Fruit fly (Drosophila melanogaster): ENCODE results near the gene CG9692.

The CG9692 gene

DNA sequence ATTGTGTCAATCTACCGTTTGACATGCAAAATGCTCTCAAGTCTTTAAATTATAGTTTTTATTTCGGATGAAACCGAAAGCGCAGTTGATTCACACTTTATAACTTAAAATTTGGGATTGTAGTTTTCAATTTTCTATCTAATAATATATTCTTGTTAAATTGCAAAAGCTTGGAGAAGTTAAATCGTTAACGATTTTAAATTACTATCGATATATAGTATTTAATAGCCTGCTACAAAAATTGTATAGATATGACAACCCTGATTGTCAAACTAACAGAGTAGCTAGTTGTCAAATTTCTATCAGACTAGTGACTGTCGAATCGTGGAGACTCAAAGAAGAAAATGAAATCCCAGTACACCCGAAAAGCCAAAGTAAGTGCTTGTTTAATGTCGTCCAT is at the start of gene CG9692:
Gene CG9692, plus strand, starts transcription at position 301 of the 400 bp plus-strand sequence.
- TF ChIP-seq noc (tag; optimal IDR thresholded peaks at IDR 0.05), result no peak

DNA sequence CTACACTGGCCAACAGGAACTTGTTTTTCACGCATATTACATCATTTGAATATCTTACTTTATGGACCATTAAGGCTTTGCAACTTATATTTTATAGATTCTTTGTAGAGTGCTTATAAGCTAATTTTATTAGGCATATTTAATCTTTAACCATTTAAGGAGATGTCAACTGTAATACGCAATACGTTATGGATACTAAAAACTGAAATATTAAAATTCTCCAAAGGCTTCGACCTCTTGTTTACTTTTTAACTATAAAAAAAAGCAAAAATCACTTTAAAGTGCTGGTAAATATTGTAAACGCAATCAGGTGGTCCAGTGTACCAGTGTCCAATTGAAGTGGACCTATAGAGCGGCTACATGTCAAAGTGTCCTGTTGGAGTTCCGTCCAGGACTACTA is 47.8 kb upstream of the CG9692 start:
- TF ChIP-seq noc (tag; optimal IDR thresholded peaks at IDR 0.05), result peak; percentile 45

DNA sequence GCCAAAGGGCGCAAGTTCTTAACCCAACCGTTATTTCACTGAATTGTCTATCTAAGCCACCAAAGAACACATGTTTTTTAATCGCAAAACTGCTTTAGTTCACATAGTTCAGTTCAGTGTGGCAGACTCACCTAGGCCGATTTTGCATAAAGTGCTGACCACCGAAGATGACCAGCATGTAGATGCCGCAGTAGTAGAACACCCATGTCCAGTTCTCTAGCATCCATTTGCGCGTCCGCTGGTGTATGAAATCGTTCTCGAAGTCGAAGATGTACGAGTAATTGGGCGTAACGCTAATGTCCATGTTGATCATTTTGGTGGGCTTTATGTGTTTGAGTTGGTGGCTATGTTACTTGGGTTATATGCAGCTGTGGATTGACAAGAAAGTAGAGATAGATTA is 45.7 kb upstream of the CG9692 start:
- TF ChIP-seq noc (tag; optimal IDR thresholded peaks at IDR 0.05), result no peak

DNA sequence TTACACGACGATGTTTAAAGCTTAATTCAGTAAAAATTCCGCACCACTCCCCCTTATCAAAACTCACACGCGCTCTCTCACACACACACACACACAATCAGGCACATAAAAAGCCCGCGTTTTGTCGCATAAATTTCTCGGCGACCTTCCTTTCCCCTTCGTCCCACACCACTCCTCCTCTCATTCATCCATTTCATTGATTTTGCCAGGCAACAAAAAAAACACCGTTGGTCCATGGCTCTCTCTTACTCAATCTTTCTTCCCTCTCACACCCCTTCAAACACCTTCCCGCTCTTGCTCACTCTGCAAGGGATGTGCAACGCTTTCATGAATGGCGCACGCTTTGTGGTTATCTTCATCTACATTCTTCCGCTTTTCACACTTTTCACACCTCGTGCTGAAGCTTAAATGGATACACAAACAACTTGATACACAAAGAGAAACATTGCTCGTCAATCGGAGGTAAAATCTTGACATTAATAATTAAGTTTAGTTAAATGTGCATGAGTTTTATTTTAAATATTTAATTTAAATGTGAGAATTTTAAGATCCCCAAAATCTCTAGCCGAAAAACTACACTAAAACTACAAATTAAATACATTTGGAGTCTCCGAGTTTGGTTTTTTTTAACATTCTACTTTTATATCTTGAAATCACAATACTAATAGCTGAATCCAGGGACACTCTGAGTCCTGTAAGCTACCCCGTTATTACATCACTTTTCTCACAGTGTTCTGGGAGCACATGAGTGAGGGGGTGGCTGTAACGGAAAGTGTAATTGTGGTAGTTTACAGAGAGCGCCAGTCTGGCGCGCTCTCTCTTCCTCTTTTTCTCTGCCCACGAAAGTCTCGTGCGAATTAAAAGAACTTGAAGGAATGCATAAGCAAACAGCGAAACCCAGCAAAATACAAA is 44.6 kb upstream of the CG9692 start:
- TF ChIP-seq noc (tag; optimal IDR thresholded peaks at IDR 0.05), result peak; percentile 73

DNA sequence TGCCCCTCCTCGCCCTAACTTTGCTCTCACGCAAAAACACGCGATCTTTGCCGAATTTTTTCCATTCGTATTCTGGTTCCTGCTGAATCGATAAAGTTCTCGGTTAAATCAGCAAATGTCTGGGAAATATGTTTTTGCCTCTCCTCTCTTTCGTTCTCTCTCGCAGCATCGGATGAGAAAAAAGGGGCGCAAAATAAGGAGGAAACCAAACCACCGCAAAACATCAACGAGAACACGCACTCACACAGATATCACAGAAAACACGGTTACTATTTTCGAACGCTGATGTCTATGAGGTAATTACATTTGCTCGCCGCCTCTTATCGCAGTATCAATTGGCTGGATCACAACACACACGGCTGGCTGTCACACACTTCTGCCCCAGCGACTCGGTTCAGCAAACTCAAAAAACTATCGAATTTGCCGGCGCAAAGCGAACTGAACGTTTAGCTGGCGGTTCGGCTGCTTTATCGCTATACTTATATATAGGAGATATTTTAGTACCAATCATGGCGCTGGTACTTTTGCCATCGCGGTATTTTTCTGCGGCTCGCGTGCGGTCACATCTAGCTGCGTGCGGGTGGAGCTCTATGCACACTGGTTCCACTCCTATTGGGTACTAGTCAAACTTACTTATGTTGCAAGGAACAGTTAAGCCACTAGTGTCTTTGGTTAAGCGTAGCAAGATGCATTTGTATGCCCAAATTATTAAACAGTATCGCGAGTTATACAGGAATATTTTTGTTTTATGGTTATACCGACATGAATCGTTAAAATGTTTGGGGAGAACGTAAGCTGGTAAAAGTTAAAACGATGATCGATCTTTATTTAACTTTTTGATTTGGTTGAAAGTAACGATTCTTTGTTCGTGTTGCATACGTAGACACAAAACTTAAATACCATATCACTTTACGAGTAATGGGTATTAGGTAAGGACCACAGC is 43.3 kb upstream of the CG9692 start, which contains the start of gene Baldspot:
Gene Baldspot, minus strand, starts transcription at position 449 of the 943 bp plus-strand sequence.
- TF ChIP-seq noc (tag; optimal IDR thresholded peaks at IDR 0.05), result peak; percentile 60

DNA sequence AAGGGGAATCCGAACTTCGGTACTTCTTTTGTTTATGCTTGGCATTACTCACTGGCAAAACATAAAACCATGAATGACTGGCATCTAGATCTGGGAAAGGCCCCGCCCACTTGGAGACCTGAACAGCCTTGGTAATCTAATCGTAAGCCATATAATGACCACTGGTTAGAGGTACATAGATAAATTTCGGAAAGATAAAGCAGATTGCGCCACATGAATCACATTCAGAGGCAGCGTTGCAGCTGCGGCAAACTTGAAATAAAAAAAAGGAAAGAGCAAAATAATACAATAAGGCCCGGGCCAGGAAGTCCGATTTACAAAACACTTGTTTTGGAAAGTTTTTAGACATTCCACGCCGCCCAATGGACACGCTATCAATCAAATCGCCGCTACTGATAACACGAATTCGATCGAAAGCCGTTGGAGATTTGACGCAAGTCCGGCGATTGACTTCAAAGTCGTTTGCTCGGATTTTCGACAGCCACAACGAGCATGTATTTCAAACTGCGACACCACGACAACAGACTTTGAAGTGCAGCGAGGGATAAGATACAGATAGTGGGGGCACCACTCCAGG is 40.5 kb upstream of the CG9692 start:
- TF ChIP-seq noc (tag; optimal IDR thresholded peaks at IDR 0.05), result no peak

DNA sequence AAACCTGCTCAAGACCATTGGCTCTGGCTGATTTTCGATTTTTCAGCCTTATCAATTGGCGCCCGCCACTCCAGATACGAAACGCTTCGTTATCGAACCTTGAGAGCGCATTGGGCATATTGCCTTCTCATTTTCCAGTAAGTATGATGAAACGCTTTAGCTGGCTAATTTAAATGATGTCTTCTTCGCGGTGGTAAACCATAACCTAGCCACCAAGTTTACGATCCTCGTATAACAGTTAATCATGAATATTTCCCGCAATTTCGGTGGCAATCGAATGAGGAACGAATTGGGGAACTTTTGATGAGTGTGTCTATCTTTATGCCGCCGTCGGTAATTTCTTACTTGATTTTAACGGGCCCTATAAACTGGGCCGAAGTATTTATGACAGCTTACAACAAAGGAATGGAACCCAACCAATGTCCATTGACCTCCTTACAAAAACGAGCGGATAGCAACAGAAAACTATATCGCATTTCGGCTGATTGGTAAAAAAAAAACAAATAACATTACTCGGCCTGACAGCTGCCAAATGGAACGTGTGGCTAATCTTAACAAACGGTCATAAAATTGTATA is 38.3 kb upstream of the CG9692 start:
- no peak for TF ChIP-seq noc (tag; optimal IDR thresholded peaks at IDR 0.05)

DNA sequence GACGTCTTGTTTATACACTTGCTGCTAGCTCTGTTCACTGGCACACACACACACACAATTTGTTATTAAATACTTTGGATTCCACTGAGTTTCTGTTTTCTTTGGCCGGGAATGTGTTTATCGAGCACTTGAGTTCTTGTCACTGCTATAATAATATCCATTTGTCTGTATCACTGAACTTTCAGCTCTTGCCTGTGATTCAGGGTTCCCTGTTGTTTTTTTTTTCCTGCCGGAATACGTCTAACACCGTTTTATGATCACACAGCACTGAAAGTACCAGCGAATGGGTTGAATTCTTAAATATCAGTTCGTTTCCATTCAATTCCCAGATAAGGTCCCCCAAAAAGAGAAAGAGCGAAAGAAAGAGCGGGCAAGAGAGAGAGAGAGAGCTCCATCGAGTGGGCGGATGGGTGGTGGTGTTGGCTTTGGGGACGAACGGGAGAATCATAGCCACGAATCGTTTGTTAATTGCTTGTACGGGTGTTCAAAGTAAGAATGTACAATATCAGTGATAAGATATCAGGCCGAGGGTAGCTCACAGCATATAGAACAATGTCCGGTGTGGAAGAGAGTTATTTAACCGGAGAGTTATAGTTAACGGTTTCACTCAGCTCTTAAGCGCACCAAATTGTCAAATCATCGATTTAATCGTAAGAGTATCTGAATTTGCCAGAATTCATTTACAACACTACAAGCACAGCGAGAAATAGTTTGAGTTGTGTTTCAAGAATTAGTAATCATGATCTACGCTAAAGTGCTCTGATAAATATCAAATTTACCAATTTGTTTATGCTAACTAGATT is 36.9 kb upstream of the CG9692 start, which contains the start of gene Galphaf:
Gene Galphaf, minus strand, starts transcription at position 272 of the 803 bp plus-strand sequence.
- TF ChIP-seq noc (tag; optimal IDR thresholded peaks at IDR 0.05), result peak; percentile 63

DNA sequence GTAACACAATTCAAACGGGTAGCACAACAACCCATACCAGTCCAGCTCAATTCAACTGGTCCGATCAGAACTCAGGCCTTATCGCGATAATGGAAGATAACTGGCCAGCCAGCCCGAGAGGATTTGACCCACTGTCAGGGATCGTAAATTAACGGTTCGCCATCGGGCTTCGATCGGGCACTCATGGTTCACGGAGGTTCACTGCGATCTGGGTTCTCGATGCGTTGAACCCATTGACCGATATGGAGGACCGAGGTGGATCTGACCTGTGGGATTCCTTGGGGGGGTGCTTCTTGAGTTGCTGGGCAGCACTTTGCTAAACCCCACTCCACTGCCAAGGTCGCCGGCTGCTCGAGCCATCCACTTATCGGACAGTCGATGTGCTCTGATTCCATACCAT is 36.0 kb upstream of the CG9692 start:
- TF ChIP-seq noc (tag; optimal IDR thresholded peaks at IDR 0.05), result no peak

DNA sequence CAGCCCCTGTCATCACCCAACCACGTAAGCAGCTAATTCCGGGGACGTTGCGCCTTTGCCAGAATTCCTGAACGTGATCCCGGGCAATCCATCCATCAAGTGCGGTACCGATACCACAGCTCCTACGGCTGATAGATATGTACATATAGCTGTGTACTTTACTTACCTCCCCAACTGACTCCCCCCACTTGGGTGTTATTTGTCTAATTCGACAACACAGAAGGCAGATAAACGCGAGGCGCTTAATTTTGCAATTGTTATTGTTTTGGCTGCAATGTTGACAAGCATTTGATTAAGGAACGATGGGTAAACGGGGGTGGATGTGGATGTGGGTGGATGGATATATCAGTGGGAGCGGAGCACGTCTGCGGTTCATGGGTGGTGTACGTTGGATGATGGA is 34.6 kb upstream of the CG9692 start:
- TF ChIP-seq noc (tag; optimal IDR thresholded peaks at IDR 0.05), result peak; percentile 51

DNA sequence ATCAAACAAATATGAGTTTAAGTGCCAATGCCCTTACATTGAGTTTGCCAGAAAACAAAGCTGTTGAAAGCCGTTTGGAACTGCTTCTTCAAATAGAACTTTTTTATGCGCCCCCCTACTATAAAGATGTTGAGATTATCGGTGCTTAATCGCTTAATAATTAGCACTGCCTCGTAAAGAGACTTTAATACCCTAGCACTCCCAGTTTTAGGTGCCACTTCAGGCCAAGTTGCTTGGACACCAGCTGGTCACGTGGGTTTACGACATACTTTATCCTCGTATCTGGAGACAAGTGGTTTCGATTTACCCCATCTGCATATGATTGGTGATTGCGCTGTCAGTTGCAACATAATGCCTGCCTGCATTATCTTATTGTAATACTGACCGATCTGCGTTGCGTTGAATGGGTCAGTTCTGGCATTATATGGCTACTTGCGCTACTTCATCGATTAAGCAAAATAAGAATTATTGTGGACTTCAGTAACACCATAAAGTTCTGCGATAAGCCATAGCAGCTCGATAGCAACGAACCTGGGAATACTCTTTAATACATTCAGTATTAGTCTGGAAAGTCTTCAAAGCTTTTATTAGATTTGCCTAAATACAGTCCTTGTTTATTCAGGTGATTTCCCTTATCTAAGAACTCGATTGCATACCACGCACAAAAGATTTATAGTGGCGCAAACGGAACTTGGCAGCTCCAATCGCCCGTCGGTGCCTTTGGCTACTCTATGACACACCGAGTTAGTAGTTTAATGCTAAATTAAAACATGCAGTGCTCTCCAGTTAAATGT is 33.7 kb upstream of the CG9692 start:
- TF ChIP-seq noc (tag; optimal IDR thresholded peaks at IDR 0.05), result peak; percentile 63

DNA sequence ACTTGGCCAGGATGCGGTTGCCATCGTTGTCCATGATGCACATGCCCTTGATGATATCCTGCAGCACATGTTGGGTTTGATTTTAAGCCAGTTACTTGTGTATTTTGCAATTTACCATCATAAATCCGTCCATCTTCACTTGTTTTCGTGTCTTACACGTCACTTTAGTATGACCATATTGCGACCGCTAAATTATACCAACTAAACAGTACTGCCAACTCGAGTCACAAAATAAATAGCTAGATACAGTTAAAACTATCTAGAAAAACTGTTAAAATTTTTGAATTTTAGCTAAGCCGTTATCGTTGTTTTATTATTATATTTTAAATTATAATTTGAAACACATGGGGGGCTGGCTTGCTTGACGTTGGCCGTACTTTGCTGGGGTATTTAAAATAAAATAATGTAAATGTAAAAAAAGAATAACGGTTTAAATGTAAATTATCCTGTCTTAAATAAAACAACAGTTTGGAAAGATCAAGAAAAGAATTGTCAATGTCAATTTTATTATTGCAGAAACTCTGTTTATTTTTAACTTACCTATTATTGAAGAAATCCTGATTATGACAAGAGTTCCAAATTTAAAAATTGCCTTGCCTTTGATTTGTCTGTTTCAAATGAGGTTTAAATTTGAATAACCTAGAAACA is 31.3 kb upstream of the CG9692 start, which contains the start of the genes zetaCOP and CG13032:
Gene zetaCOP, minus strand, starts transcription at position 189 of the 648 bp plus-strand sequence.
Gene CG13032, plus strand, starts transcription at position 598 of the 648 bp plus-strand sequence.
- no peak for TF ChIP-seq noc (tag; optimal IDR thresholded peaks at IDR 0.05)

DNA sequence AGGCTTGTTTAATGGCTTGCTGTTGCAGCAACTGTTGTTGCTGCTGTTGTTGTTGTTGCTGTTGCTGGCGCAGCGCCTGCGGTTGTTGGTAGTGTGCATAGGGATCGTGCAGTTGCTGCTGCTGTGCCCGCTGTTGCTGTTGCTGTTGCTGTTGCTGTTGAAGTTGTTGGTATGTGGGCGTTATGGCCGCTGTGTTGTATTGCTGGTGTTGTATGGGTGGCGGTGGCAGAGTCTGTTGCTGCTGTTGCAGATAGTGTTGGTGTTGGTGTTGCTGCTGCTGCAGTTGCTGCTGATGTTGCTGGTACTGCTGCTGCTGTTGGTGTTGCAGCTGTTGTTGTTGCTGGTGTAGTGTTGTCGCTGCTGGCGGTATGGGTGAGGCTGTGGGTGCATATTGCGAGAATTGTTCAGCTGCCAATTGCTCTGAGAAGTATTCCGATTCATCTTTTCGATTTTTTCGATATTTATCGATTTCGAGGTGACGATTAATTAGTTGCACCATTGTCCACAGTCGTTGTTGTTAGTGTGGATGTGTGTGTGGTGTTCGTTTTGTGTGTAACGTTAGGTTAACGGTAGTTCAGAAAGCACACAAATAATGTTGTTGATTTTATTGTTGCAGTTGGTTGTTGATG is 25.2 kb upstream of the CG9692 start:
- TF ChIP-seq noc (tag; optimal IDR thresholded peaks at IDR 0.05), result no peak
